Fruit fly (Drosophila melanogaster) whole organism, embryonic: ENCODE measurements around the gene janB.

Source experiments
- CG31365 ChIP-seq: fragments of 200-800 bp; sonication (Bioruptor generic); optimal IDR thresholded peaks from 2 replicates; lab custom pipeline; 2018; ENCODE audit warnings: missing biosample characterization, mild to moderate bottlenecking, missing genetic modification characterization
- CG7372 ChIP-seq: fragments of 200-800 bp; sonication (Bioruptor generic); IDR thresholded peaks from 2 replicates; pipeline ENCODE4 v1.3.6; 2022; ENCODE audit warnings: missing biosample characterization, missing genetic modification characterization
- Rfx ChIP-seq: fragments of 200-800 bp; sonication (Bioruptor generic); IDR thresholded peaks from 2 replicates; pipeline ENCODE4 v1.3.6; 2022; ENCODE audit warnings: missing biosample characterization, missing genetic modification characterization
- cg ChIP-seq: fragments of 200-800 bp; sonication (Bioruptor generic); optimal IDR thresholded peaks from 3 replicates; lab custom pipeline; 2019; ENCODE audit warnings: missing biosample characterization, mild to moderate bottlenecking, missing genetic modification characterization, moderate library complexity
- cwo ChIP-seq: fragments of 200-800 bp; sonication (Bioruptor generic); optimal IDR thresholded peaks from 3 replicates; lab custom pipeline; 2017; ENCODE audit warnings: missing biosample characterization, missing genetic modification characterization, mild to moderate bottlenecking, moderate library complexity, missing genetic modification reagents
- ems ChIP-seq: fragments of 200-800 bp; sonication (Bioruptor generic); optimal IDR thresholded peaks from 3 replicates; lab custom pipeline; 2016; ENCODE audit warnings: missing biosample characterization, missing genetic modification characterization
- ftz-f1 ChIP-seq: fragments of 200-800 bp; sonication (Bioruptor generic); optimal IDR thresholded peaks from 2 replicates; lab custom pipeline; 2016; ENCODE audit warnings: missing biosample characterization, missing genetic modification characterization
- her ChIP-seq: fragments of 200-800 bp; sonication (Bioruptor generic); optimal IDR thresholded peaks from 2 replicates; lab custom pipeline; 2016; ENCODE audit warnings: missing biosample characterization, missing genetic modification characterization
- hth ChIP-seq: fragments of >200 bp; optimal IDR thresholded peaks from 2 replicates; lab custom pipeline; 2017; ENCODE audit warnings: inconsistent platforms
- jumu ChIP-seq: fragments of 200-800 bp; sonication (Bioruptor generic); optimal IDR thresholded peaks from 3 replicates; lab custom pipeline; 2016; ENCODE audit warnings: missing biosample characterization, missing genetic modification characterization

- TF ChIP-seq ems (GFP tag; lab: Kevin White, UChicago) (no peak), her (GFP tag; lab: Kevin White, UChicago) (no peak), ftz-f1 (GFP tag; lab: Kevin White, UChicago) (no peak), Rfx (GFP tag; lab: Robert Waterston, UW) (no peak), CG31365 (tag; lab: Kevin White, UChicago) (no peak), cwo (GFP tag; lab: Kevin White, UChicago) (no peak), hth (lab: Kevin White, UChicago) (no peak), CG7372 (GFP tag; lab: Robert Waterston, UW) (no peak), cg (GFP tag; lab: Kevin White, UChicago) (no peak), jumu (GFP tag; lab: Kevin White, UChicago) (no peak)
These were observed 33.3 kb upstream of the janB start for dm6 chr3R:30071827-30072226.
